Worm (Caenorhabditis elegans) whole organism, L4 larva: ENCODE data around the gene ZC412.3.

ENCODE experiments used
- D1046.2 ChIP-seq: fragments of 200-800 bp; sonication (Bioruptor generic); IDR thresholded peaks from 2 replicates; pipeline ENCODE4 v1.3.6; 2022; ENCODE audit warnings: missing genetic modification characterization, missing compliant biosample characterization
- F44E2.7 ChIP-seq: fragments of 200-800 bp; sonication (Bioruptor generic); IDR thresholded peaks from 2 replicates; pipeline ENCODE4 v2.1.2; 2022; ENCODE audit warnings: missing genetic modification characterization, missing compliant biosample characterization
- T26A8.4 ChIP-seq: fragments of 200-800 bp; sonication (Bioruptor generic); IDR thresholded peaks from 2 replicates; pipeline ENCODE4 v1.3.6; 2022; ENCODE audit warnings: missing genetic modification characterization, missing compliant biosample characterization
- ZK337.2 ChIP-seq: fragments of 200-800 bp; sonication (Bioruptor generic); IDR thresholded peaks from 2 replicates; pipeline ENCODE4 v1.3.6; 2022; ENCODE audit warnings: missing genetic modification reagents, missing genetic modification characterization, missing compliant biosample characterization
- aha-1 ChIP-seq: fragments of 150-350 bp; peaks from one replicate; lab custom pipeline; 2014; ENCODE audit warnings: missing biosample characterization, missing genetic modification characterization
- ceh-20 ChIP-seq: fragments of 200-800 bp; sonication (Bioruptor generic); IDR thresholded peaks from 2 replicates; pipeline ENCODE4 v1.3.6; 2022; ENCODE audit warnings: missing genetic modification reagents, missing genetic modification characterization, missing compliant biosample characterization
- ceh-28 ChIP-seq: fragments of 150-350 bp; optimal IDR thresholded peaks from 2 replicates; lab custom pipeline; 2014; ENCODE audit warnings: missing biosample characterization, missing genetic modification reagents, missing genetic modification characterization
- ceh-32 ChIP-seq: sonication (generic microtip); optimal IDR thresholded peaks from 2 replicates; lab custom pipeline; 2016; ENCODE audit warnings: mild to moderate bottlenecking, missing genetic modification characterization, missing compliant biosample characterization; ENCODE audit not compliant: poor library complexity
- ceh-44 ChIP-seq: fragments of 200-800 bp; sonication (Bioruptor generic); IDR thresholded peaks from 2 replicates; pipeline ENCODE4 v1.3.6; 2022; ENCODE audit warnings: missing genetic modification reagents, missing genetic modification characterization, missing compliant biosample characterization
- ces-1 ChIP-seq: fragments of 150-350 bp; sonication (generic microtip); optimal IDR thresholded peaks from 4 replicates; lab custom pipeline; 2014; ENCODE audit warnings: missing biosample characterization, missing genetic modification reagents, missing genetic modification characterization
- cey-2 ChIP-seq: sonication (generic microtip); optimal IDR thresholded peaks from 3 replicates; lab custom pipeline; 2017; ENCODE audit warnings: missing genetic modification characterization, mild to moderate bottlenecking, missing compliant biosample characterization, antibody characterized with exemption, borderline replicate concordance; ENCODE audit not compliant: insufficient read depth
- dpl-1 ChIP-seq: fragments of 150-350 bp; optimal IDR thresholded peaks from 2 replicates; lab custom pipeline; 2014; ENCODE audit warnings: missing biosample characterization, missing genetic modification reagents, missing genetic modification characterization
- dve-1 ChIP-seq: sonication (generic microtip); optimal IDR thresholded peaks from 2 replicates; lab custom pipeline; 2017; ENCODE audit warnings: antibody characterized with exemption, mild to moderate bottlenecking, missing genetic modification characterization, missing compliant biosample characterization; ENCODE audit not compliant: insufficient read depth
- egl-27 ChIP-seq: sonication (generic microtip); optimal IDR thresholded peaks from 3 replicates; lab custom pipeline; 2017; ENCODE audit warnings: missing biosample characterization, missing genetic modification reagents, missing genetic modification characterization
- egl-43 ChIP-seq: fragments of 200-800 bp; sonication (Bioruptor generic); IDR thresholded peaks from 2 replicates; pipeline ENCODE4 v1.3.6; 2022; ENCODE audit warnings: missing genetic modification reagents, missing genetic modification characterization, missing compliant biosample characterization
- fos-1 ChIP-seq: fragments of 150-350 bp; optimal IDR thresholded peaks from 2 replicates; lab custom pipeline; 2014; ENCODE audit warnings: missing biosample characterization, missing genetic modification characterization
- gei-8 ChIP-seq: fragments of 200-800 bp; sonication (Bioruptor generic); optimal IDR thresholded peaks from 2 replicates; lab custom pipeline; 2018; ENCODE audit warnings: mild to moderate bottlenecking, missing genetic modification characterization, missing compliant biosample characterization
- hif-1 ChIP-seq, 2 experiments: sonication (generic microtip); optimal IDR thresholded peaks; 2 replicates each; lab custom pipeline; 2016 to 2017; ENCODE audit warnings: missing compliant biosample characterization in 2 of 2, missing genetic modification characterization in 2 of 2, missing genetic modification reagents in 2 of 2, missing genotype in 2 of 2, mild to moderate bottlenecking in 1 of 2
- hlh-11 ChIP-seq: fragments of 200-800 bp; sonication (Bioruptor generic); optimal IDR thresholded peaks from 2 replicates; lab custom pipeline; 2018; ENCODE audit warnings: mild to moderate bottlenecking, missing genetic modification characterization, missing compliant biosample characterization
- lin-1 ChIP-seq: fragments of 200-800 bp; sonication (Bioruptor generic); IDR thresholded peaks from 2 replicates; pipeline ENCODE4 v1.3.6; 2022; ENCODE audit warnings: missing genetic modification reagents, missing genetic modification characterization, missing compliant biosample characterization
- lsy-2 ChIP-seq, 2 experiments: fragments of 150-350 bp in 1 of 2; sonication (generic microtip) in 1 of 2; optimal IDR thresholded peaks; 2 replicates each; lab custom pipeline; 2014 to 2017; ENCODE audit warnings: missing biosample characterization in 2 of 2, missing genetic modification characterization in 2 of 2
- madf-9 ChIP-seq: fragments of 200-800 bp; sonication (Bioruptor generic); conservative IDR thresholded peaks from 2 replicates; pipeline ENCODE4 v1.3.6; 2022; ENCODE audit warnings: missing genetic modification reagents, missing genetic modification characterization, missing compliant biosample characterization
- mdl-1 ChIP-seq, 2 experiments: fragments of 150-350 bp in 1 of 2; sonication (generic microtip) in 1 of 2; optimal IDR thresholded peaks; 2 replicates each; lab custom pipeline; 2014 to 2017; ENCODE audit warnings: missing biosample characterization in 2 of 2, missing genetic modification characterization in 2 of 2
- mdt-29 ChIP-seq: fragments of 200-800 bp; sonication (Bioruptor generic); IDR thresholded peaks from 2 replicates; pipeline ENCODE4 v1.3.6; 2022; ENCODE audit warnings: missing genetic modification reagents, missing genetic modification characterization, missing compliant biosample characterization
- mes-2 ChIP-seq: sonication (generic microtip); optimal IDR thresholded peaks from 2 replicates; lab custom pipeline; 2016; ENCODE audit warnings: missing genotype, mild to moderate bottlenecking, missing genetic modification characterization, missing compliant biosample characterization; ENCODE audit not compliant: poor library complexity, severe bottlenecking
- nhr-102 ChIP-seq: sonication (generic microtip); optimal IDR thresholded peaks from 2 replicates; lab custom pipeline; 2016; ENCODE audit warnings: mild to moderate bottlenecking, missing genetic modification characterization, moderate library complexity, missing compliant biosample characterization
- nhr-25 ChIP-seq: sonication (generic microtip); optimal IDR thresholded peaks from 2 replicates; lab custom pipeline; 2017; ENCODE audit warnings: missing genetic modification characterization, mild to moderate bottlenecking, missing compliant biosample characterization, antibody characterized with exemption, moderate library complexity, borderline replicate concordance; ENCODE audit not compliant: insufficient read depth
- nhr-48 ChIP-seq: sonication (generic microtip); optimal IDR thresholded peaks from 2 replicates; lab custom pipeline; 2016; ENCODE audit warnings: mild to moderate bottlenecking, missing genetic modification characterization, missing compliant biosample characterization
- nhr-6 ChIP-seq: fragments of 150-350 bp; optimal IDR thresholded peaks from 2 replicates; lab custom pipeline; 2014; ENCODE audit warnings: missing biosample characterization, missing genetic modification characterization
- nhr-76 ChIP-seq: fragments of 150-350 bp; optimal IDR thresholded peaks from 2 replicates; lab custom pipeline; 2014; ENCODE audit warnings: missing biosample characterization, missing genetic modification characterization
- nhr-77 ChIP-seq: fragments of 150-350 bp; optimal IDR thresholded peaks from 2 replicates; lab custom pipeline; 2014; ENCODE audit warnings: missing biosample characterization, missing genetic modification characterization
- pha-4 ChIP-seq, 2 experiments: fragments of 150-350 bp in 1 of 2; fragments of 200-800 bp in 1 of 2; sonication (Bioruptor generic) in 1 of 2; IDR thresholded peaks in 1 of 2; optimal IDR thresholded peaks in 1 of 2; 2 replicates each; pipeline versions ENCODE4 v1.3.6 to Lab custom; 2014 to 2022; ENCODE audit warnings: missing genetic modification characterization in 2 of 2, missing genetic modification reagents in 2 of 2, missing biosample characterization in 1 of 2, missing compliant biosample characterization in 1 of 2
- pqm-1 ChIP-seq: sonication (generic microtip); optimal IDR thresholded peaks from 2 replicates; lab custom pipeline; 2017; ENCODE audit warnings: missing biosample characterization, missing genetic modification characterization
- saeg-2 ChIP-seq: fragments of 200-800 bp; sonication (Bioruptor generic); IDR thresholded peaks from 2 replicates; pipeline ENCODE4 v1.3.6; 2022; ENCODE audit warnings: missing genetic modification reagents, missing genetic modification characterization, missing compliant biosample characterization
- tra-1 ChIP-seq: fragments of 200-800 bp; sonication (Bioruptor generic); IDR thresholded peaks from 2 replicates; pipeline ENCODE4 v1.3.6; 2022; ENCODE audit warnings: missing genetic modification reagents, missing genetic modification characterization, missing compliant biosample characterization
- unc-130 ChIP-seq: sonication (generic microtip); optimal IDR thresholded peaks from 2 replicates; lab custom pipeline; 2016; ENCODE audit warnings: missing genetic modification reagents, missing genetic modification characterization, missing compliant biosample characterization
- unc-62 ChIP-seq, 3 experiments: fragments of 150-350 bp in 1 of 3; sonication (generic microtip); optimal IDR thresholded peaks in 2 of 3; peaks in 1 of 3; 1 replicate in 1 of 3; 2 replicates in 2 of 3; lab custom pipeline; 2014 to 2017; ENCODE audit warnings: missing biosample characterization in 3 of 3, missing genetic modification characterization in 3 of 3, missing genetic modification reagents in 3 of 3, missing genotype in 1 of 3
- vab-7 ChIP-seq: fragments of 200-800 bp; sonication (Bioruptor generic); IDR thresholded peaks from 2 replicates; pipeline ENCODE4 v1.3.6; 2022; ENCODE audit warnings: missing genetic modification reagents, missing genetic modification characterization, missing compliant biosample characterization
- zag-1 ChIP-seq: fragments of 150-350 bp; optimal IDR thresholded peaks from 2 replicates; lab custom pipeline; 2014; ENCODE audit warnings: missing biosample characterization, missing genetic modification characterization
- zfp-2 ChIP-seq: sonication (generic microtip); optimal IDR thresholded peaks from 2 replicates; lab custom pipeline; 2016; ENCODE audit warnings: mild to moderate bottlenecking, missing genetic modification characterization, missing compliant biosample characterization
- zfp-3 ChIP-seq: fragments of 200-800 bp; sonication (Bioruptor generic); conservative IDR thresholded peaks from 2 replicates; pipeline ENCODE4 v1.3.6; 2022; ENCODE audit warnings: missing genetic modification reagents, missing genetic modification characterization, missing compliant biosample characterization
- zip-11 ChIP-seq: fragments of 200-800 bp; sonication (Bioruptor generic); IDR thresholded peaks from 2 replicates; pipeline ENCODE4 v1.3.6; 2022; ENCODE audit warnings: missing genetic modification characterization, missing compliant biosample characterization
- zip-2 ChIP-seq: fragments of 150-350 bp; optimal IDR thresholded peaks from 2 replicates; lab custom pipeline; 2014; ENCODE audit warnings: missing biosample characterization, missing genetic modification characterization

ZC412.3 gene

DNA sequence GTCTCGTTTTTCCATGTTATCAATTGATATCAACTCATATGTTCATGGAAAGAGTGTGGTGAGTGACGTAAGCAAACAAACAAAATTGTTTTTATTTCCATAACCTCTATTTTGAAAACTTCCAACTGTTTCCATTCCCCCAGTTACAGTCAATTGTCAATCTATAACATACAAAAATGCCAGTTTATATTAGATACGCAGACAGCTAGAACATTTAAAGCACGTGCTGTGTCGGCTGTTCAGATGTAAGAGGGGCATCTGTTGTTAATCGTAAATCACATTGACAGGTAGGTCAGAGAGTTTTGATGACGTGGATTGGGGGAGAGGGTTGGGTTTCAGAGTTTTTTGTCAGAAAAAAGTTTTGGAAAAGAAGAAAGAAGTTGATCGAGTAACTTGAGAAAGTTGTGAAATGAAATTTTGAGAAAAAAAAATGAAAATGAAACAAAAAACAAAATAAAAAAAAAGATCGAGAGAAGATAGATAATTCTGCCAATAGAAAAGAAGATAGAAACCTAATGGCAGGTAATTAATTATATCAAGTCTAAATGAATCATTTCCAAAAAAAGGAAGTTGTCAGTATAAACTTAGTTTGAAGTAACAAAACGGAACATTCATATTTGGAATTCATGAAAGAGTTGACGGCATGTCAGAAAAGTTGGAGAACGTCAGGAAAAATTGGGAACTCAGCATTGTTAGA is 22.7 kb downstream of the ZC412.3 start (continued):
- TF ChIP-seq gei-8 (GFP tag; lab: Kevin White, UChicago): peak; percentile 43
- peak in 1 of 2 experiments; percentile 99 for TF ChIP-seq unc-62 (GFP tag; optimal IDR thresholded peaks at IDR 0.05 in 1 of 2; lab: Kevin White, UChicago)
- peak; percentile 4 for TF ChIP-seq unc-62 (tag; optimal IDR thresholded peaks at IDR 0.05; lab: Kevin White, UChicago)
- TF ChIP-seq mdt-29 (GFP tag; lab: Robert Waterston, UW): peak; percentile 87
- TF ChIP-seq nhr-25 (tag; lab: Kevin White, UChicago): no peak
- peak; percentile 38 for TF ChIP-seq nhr-6
- TF ChIP-seq hlh-11 (tag; lab: Kevin White, UChicago): peak; percentile 96
- no peak for TF ChIP-seq saeg-2
- TF ChIP-seq pha-4 (GFP tag; IDR thresholded peaks at IDR 0.05; lab: Robert Waterston, UW): 0 out of 2 replicates have a peak, but pooled peaks have one; percentile 8
- TF ChIP-seq pha-4 (tag; optimal IDR thresholded peaks at IDR 0.05; lab: Kevin White, UChicago): peak; percentile 53
- TF ChIP-seq nhr-48 (tag; lab: Kevin White, UChicago): peak; percentile 67
- peak; percentile 44 for TF ChIP-seq mes-2 (tag; lab: Kevin White, UChicago)
- TF ChIP-seq madf-9 (GFP tag; lab: Robert Waterston, UW): 0 out of 2 replicates have a peak, but pooled peaks have one; percentile 8
- TF ChIP-seq aha-1 (tag; lab: Kevin White, UChicago): peak; percentile 75
- TF ChIP-seq ceh-28 (tag; lab: Kevin White, UChicago): no peak
- no peak for TF ChIP-seq zip-11 (GFP tag; lab: Robert Waterston, UW)
- no peak for TF ChIP-seq fos-1 (tag; lab: Kevin White, UChicago)
- TF ChIP-seq hif-1 (tag; optimal IDR thresholded peaks at IDR 0.05; lab: Kevin White, UChicago): peak in 1 of 2 experiments; percentile 60
- peak; percentile 95 for TF ChIP-seq dve-1 (tag; lab: Kevin White, UChicago)
- TF ChIP-seq nhr-77 (tag; lab: Kevin White, UChicago): peak; percentile 53
- no peak for TF ChIP-seq ceh-44
- peak; percentile 67 to 96 for TF ChIP-seq mdl-1 (tag; optimal IDR thresholded peaks at IDR 0.05; lab: Kevin White, UChicago)
- no peak for TF ChIP-seq nhr-76 (tag; lab: Kevin White, UChicago)
- TF ChIP-seq lin-1 (GFP tag; lab: Robert Waterston, UW): peak; percentile 67; the same call in 1 of the 2 replicates
- TF ChIP-seq ceh-32 (tag; lab: Kevin White, UChicago): no peak
- peak in 1 of 2 experiments; percentile 67 for TF ChIP-seq lsy-2 (tag; optimal IDR thresholded peaks at IDR 0.05; lab: Kevin White, UChicago)

- no peak for TF ChIP-seq egl-43 (GFP tag; lab: Robert Waterston, UW)
- TF ChIP-seq ZK337.2 (GFP tag; lab: Robert Waterston, UW): no peak
- TF ChIP-seq vab-7: peak; percentile 27; the same call in 1 of the 2 replicates
- TF ChIP-seq madf-9 (GFP tag; lab: Robert Waterston, UW): no peak
- no peak for TF ChIP-seq zip-11 (GFP tag; lab: Robert Waterston, UW)
- TF ChIP-seq egl-27 (tag; lab: Kevin White, UChicago): no peak
- no peak for TF ChIP-seq pqm-1 (tag; lab: Kevin White, UChicago)
- TF ChIP-seq nhr-102: no peak
- no peak for TF ChIP-seq cey-2 (tag; lab: Kevin White, UChicago)
- no peak; the same call in 1 of the 2 replicates for TF ChIP-seq T26A8.4
- 0 out of 2 replicates have a peak, but pooled peaks have one; percentile 25 for TF ChIP-seq ceh-20 (GFP tag; lab: Robert Waterston, UW)
- TF ChIP-seq ces-1 (GFP tag; lab: Kevin White, UChicago): no peak
- TF ChIP-seq zfp-2 (tag; lab: Kevin White, UChicago): no peak
- TF ChIP-seq zag-1 (tag; lab: Kevin White, UChicago): no peak
- TF ChIP-seq D1046.2: no peak
- no peak for TF ChIP-seq dpl-1
- TF ChIP-seq hif-1 (tag; optimal IDR thresholded peaks at IDR 0.05; lab: Kevin White, UChicago): peak in 1 of 2 experiments; percentile 21
- TF ChIP-seq unc-130 (GFP tag; lab: Kevin White, UChicago): no peak
- TF ChIP-seq unc-62 (GFP tag; optimal IDR thresholded peaks at IDR 0.05 in 1 of 2; lab: Kevin White, UChicago): no peak
- TF ChIP-seq unc-62 (tag; optimal IDR thresholded peaks at IDR 0.05; lab: Kevin White, UChicago): no peak
- no peak for TF ChIP-seq ceh-28 (tag; lab: Kevin White, UChicago)
- peak; percentile 56; the same call in 1 of the 2 replicates for TF ChIP-seq tra-1 (GFP tag; lab: Robert Waterston, UW)
- peak; percentile 55; the same call in 1 of the 2 replicates for TF ChIP-seq zfp-3 (GFP tag; lab: Robert Waterston, UW)
- no peak for TF ChIP-seq zip-2 (tag; lab: Kevin White, UChicago)
- TF ChIP-seq nhr-6: no peak
- TF ChIP-seq F44E2.7 (GFP tag; lab: Robert Waterston, UW): no peak
- TF ChIP-seq mes-2 (tag; lab: Kevin White, UChicago): no peak
These were observed 23.9 kb downstream of the ZC412.3 start, which contains the start of gene ret-1 for ce11 chrV:14847291-14847915. TSS of gene ret-1 (minus strand) at chrV:14847413.
